Fruit fly (Drosophila melanogaster) whole organism, prepupa: ENCODE data around the gene CG43965.

ENCODE experiments used
- Blimp-1 ChIP-seq: fragments of 200-800 bp; sonication (Bioruptor generic); optimal IDR thresholded peaks from 3 replicates; lab custom pipeline; 2017; ENCODE audit warnings: missing biosample characterization, missing genetic modification characterization, mild to moderate bottlenecking, moderate library complexity, missing genetic modification reagents
- CG10631 ChIP-seq: fragments of 200-800 bp; sonication (Bioruptor generic); optimal IDR thresholded peaks from 2 replicates; lab custom pipeline; 2016; ENCODE audit warnings: missing biosample characterization, missing genetic modification characterization
- CG10669 ChIP-seq: fragments of 200-800 bp; sonication (Bioruptor generic); optimal IDR thresholded peaks from 3 replicates; lab custom pipeline; 2018; ENCODE audit warnings: missing biosample characterization, mild to moderate bottlenecking, missing genetic modification characterization, moderate library complexity
- CG11902 ChIP-seq: fragments of 200-800 bp; sonication (Bioruptor generic); optimal IDR thresholded peaks from 3 replicates; lab custom pipeline; 2016; ENCODE audit warnings: missing biosample characterization, missing genetic modification characterization
- CG15336 ChIP-seq: fragments of 200-800 bp; sonication (Bioruptor generic); IDR thresholded peaks from 2 replicates; pipeline ENCODE4 v1.3.6; 2022; ENCODE audit warnings: missing biosample characterization, missing genetic modification characterization
- CG1621 ChIP-seq: fragments of 200-800 bp; sonication (Bioruptor generic); optimal IDR thresholded peaks from 3 replicates; lab custom pipeline; 2018; ENCODE audit warnings: missing biosample characterization, mild to moderate bottlenecking, missing genetic modification characterization
- CG16779 ChIP-seq: fragments of 200-800 bp; sonication (Bioruptor generic); optimal IDR thresholded peaks from 3 replicates; lab custom pipeline; 2017; ENCODE audit warnings: missing biosample characterization, mild to moderate bottlenecking, missing genetic modification characterization
- CG3032 ChIP-seq: fragments of 200-800 bp; optimal IDR thresholded peaks from 2 replicates; lab custom pipeline; 2019; ENCODE audit warnings: missing biosample characterization, mild to moderate bottlenecking, missing genetic modification characterization, moderate library complexity
- CG32006 ChIP-seq: fragments of 200-800 bp; sonication (Bioruptor generic); optimal IDR thresholded peaks from 3 replicates; lab custom pipeline; 2017; ENCODE audit warnings: missing biosample characterization, mild to moderate bottlenecking, missing genetic modification characterization
- CG34406 ChIP-seq: fragments of 200-800 bp; sonication (Bioruptor generic); optimal IDR thresholded peaks from 3 replicates; lab custom pipeline; 2016; ENCODE audit warnings: missing biosample characterization, missing genetic modification characterization
- CG4318 ChIP-seq: fragments of 200-800 bp; sonication (Bioruptor generic); optimal IDR thresholded peaks from 3 replicates; lab custom pipeline; 2017; ENCODE audit warnings: missing biosample characterization, mild to moderate bottlenecking, missing genetic modification characterization
- CG6163 ChIP-seq: fragments of 200-800 bp; sonication (Bioruptor generic); IDR thresholded peaks from 3 replicates; pipeline ENCODE4 v1.3.6; 2022; ENCODE audit warnings: missing biosample characterization, missing genetic modification characterization
- CG6808 ChIP-seq: fragments of 200-800 bp; sonication (Bioruptor generic); optimal IDR thresholded peaks from 3 replicates; lab custom pipeline; 2017; ENCODE audit warnings: missing biosample characterization, missing genetic modification characterization, mild to moderate bottlenecking, moderate library complexity, missing genetic modification reagents
- CG6854 ChIP-seq: fragments of 200-800 bp; sonication (Bioruptor generic); optimal IDR thresholded peaks from 2 replicates; lab custom pipeline; 2017; ENCODE audit warnings: missing biosample characterization, mild to moderate bottlenecking, missing genetic modification characterization
- CG8119 ChIP-seq: fragments of 200-800 bp; sonication (Bioruptor generic); IDR thresholded peaks from 3 replicates; pipeline ENCODE4 v1.3.6; 2022; ENCODE audit warnings: missing biosample characterization, missing genetic modification characterization
- CG8632 ChIP-seq: fragments of 200-800 bp; sonication (Bioruptor generic); optimal IDR thresholded peaks from 3 replicates; lab custom pipeline; 2016; ENCODE audit warnings: missing biosample characterization, missing genetic modification characterization
- CG9139 ChIP-seq: fragments of 200-800 bp; sonication (Bioruptor generic); optimal IDR thresholded peaks from 3 replicates; lab custom pipeline; 2017; ENCODE audit warnings: missing biosample characterization, mild to moderate bottlenecking, missing genetic modification characterization
- Eip75B ChIP-seq: fragments of 200-800 bp; sonication (Bioruptor generic); optimal IDR thresholded peaks from 3 replicates; lab custom pipeline; 2016; ENCODE audit warnings: missing biosample characterization, missing genetic modification characterization
- Eip78C ChIP-seq: fragments of 200-800 bp; sonication (Bioruptor generic); peaks from one replicate; lab custom pipeline; 2016; ENCODE audit warnings: missing biosample characterization, missing genetic modification characterization
- Eip93F ChIP-seq: fragments of 200-800 bp; sonication (Bioruptor generic); optimal IDR thresholded peaks from 2 replicates; lab custom pipeline; 2016; ENCODE audit warnings: missing biosample characterization, mild to moderate bottlenecking, missing genetic modification characterization
- Gug ChIP-seq: fragments of 200-800 bp; sonication (Bioruptor generic); IDR thresholded peaks from 2 replicates; pipeline ENCODE4 v1.3.6; 2022; ENCODE audit warnings: missing biosample characterization, missing genetic modification characterization
- Hr38 ChIP-seq: sonication (Bioruptor generic); optimal IDR thresholded peaks from 2 replicates; lab custom pipeline; 2016; ENCODE audit warnings: missing biosample characterization, missing genetic modification characterization
- Hr39 ChIP-seq: fragments of 200-800 bp; sonication (Bioruptor generic); optimal IDR thresholded peaks from 2 replicates; lab custom pipeline; 2016; ENCODE audit warnings: missing biosample characterization, missing genetic modification characterization
- Met ChIP-seq: fragments of 200-800 bp; sonication (Bioruptor generic); optimal IDR thresholded peaks from 3 replicates; lab custom pipeline; 2016; ENCODE audit warnings: missing biosample characterization, missing genetic modification characterization
- OdsH ChIP-seq: fragments of 200-800 bp; sonication (Bioruptor generic); optimal IDR thresholded peaks from 3 replicates; lab custom pipeline; 2016; ENCODE audit warnings: missing biosample characterization, missing genetic modification characterization
- Smox ChIP-seq: fragments of 200-800 bp; sonication (Bioruptor generic); optimal IDR thresholded peaks from 3 replicates; lab custom pipeline; 2016; ENCODE audit warnings: missing biosample characterization, missing genetic modification characterization
- Sox102F ChIP-seq: fragments of 200-800 bp; sonication (Bioruptor generic); optimal IDR thresholded peaks from 2 replicates; lab custom pipeline; 2016; ENCODE audit warnings: missing biosample characterization, mild to moderate bottlenecking, missing genetic modification characterization
- Sox14 ChIP-seq: fragments of 200-800 bp; sonication (Bioruptor generic); optimal IDR thresholded peaks from 3 replicates; lab custom pipeline; 2016; ENCODE audit warnings: missing biosample characterization, missing genetic modification characterization
- Sox15 ChIP-seq: fragments of 200-800 bp; sonication (Bioruptor generic); optimal IDR thresholded peaks from 3 replicates; lab custom pipeline; 2016; ENCODE audit warnings: missing biosample characterization, missing genetic modification characterization
- achi ChIP-seq: fragments of 200-800 bp; sonication (Bioruptor generic); optimal IDR thresholded peaks from 3 replicates; lab custom pipeline; 2016; ENCODE audit warnings: missing biosample characterization, missing genetic modification characterization
- acj6 ChIP-seq: fragments of 200-800 bp; sonication (Bioruptor generic); optimal IDR thresholded peaks from 3 replicates; lab custom pipeline; 2016; ENCODE audit warnings: missing biosample characterization, missing genetic modification characterization
- dac ChIP-seq: fragments of 200-800 bp; sonication (Bioruptor generic); optimal IDR thresholded peaks from 2 replicates; lab custom pipeline; 2017; ENCODE audit warnings: missing biosample characterization, mild to moderate bottlenecking, missing genetic modification characterization
- dsx ChIP-seq: fragments of 200-800 bp; optimal IDR thresholded peaks from 3 replicates; lab custom pipeline; 2019; ENCODE audit warnings: missing biosample characterization, mild to moderate bottlenecking, missing genetic modification characterization, moderate library complexity; ENCODE audit not compliant: poor library complexity, severe bottlenecking
- eg ChIP-seq: fragments of 200-800 bp; sonication (Bioruptor generic); IDR thresholded peaks from 3 replicates; pipeline ENCODE4 v1.3.6; 2022; ENCODE audit warnings: missing biosample characterization, missing genetic modification characterization
- esn ChIP-seq: fragments of 200-800 bp; sonication (Bioruptor generic); optimal IDR thresholded peaks from 2 replicates; lab custom pipeline; 2016; ENCODE audit warnings: missing biosample characterization, mild to moderate bottlenecking, missing genetic modification characterization, moderate library complexity
- fd59A ChIP-seq: fragments of 200-800 bp; sonication (Bioruptor generic); optimal IDR thresholded peaks from 2 replicates; lab custom pipeline; 2017; ENCODE audit warnings: missing biosample characterization, mild to moderate bottlenecking, missing genetic modification characterization, missing genetic modification reagents
- fd85E ChIP-seq: fragments of 200-800 bp; sonication (Bioruptor generic); optimal IDR thresholded peaks from 3 replicates; lab custom pipeline; 2016; ENCODE audit warnings: missing biosample characterization, missing genetic modification characterization
- net ChIP-seq: fragments of 200-800 bp; sonication (Bioruptor generic); optimal IDR thresholded peaks from 3 replicates; lab custom pipeline; 2016; ENCODE audit warnings: missing biosample characterization, missing genetic modification characterization
- pdm3 ChIP-seq: fragments of 200-800 bp; sonication (Bioruptor generic); optimal IDR thresholded peaks from 3 replicates; lab custom pipeline; 2016; ENCODE audit warnings: missing biosample characterization, missing genetic modification characterization
- spab ChIP-seq: fragments of 200-800 bp; sonication (Bioruptor generic); optimal IDR thresholded peaks from 2 replicates; lab custom pipeline; 2017; ENCODE audit warnings: missing biosample characterization, mild to moderate bottlenecking, missing genetic modification characterization, missing genetic modification reagents
- ss ChIP-seq, 2 experiments: fragments of 200-800 bp; sonication (Bioruptor generic); optimal IDR thresholded peaks; 2 replicates in 1 of 2; 3 replicates in 1 of 2; lab custom pipeline; 2017 to 2018; ENCODE audit warnings: mild to moderate bottlenecking in 2 of 2, missing biosample characterization in 2 of 2, missing genetic modification characterization in 2 of 2, moderate library complexity in 1 of 2
- svp ChIP-seq: fragments of 200-800 bp; sonication (Bioruptor generic); peaks from one replicate; lab custom pipeline; 2016; ENCODE audit warnings: missing biosample characterization, missing genetic modification characterization
- vri ChIP-seq: fragments of 200-800 bp; sonication (Bioruptor generic); optimal IDR thresholded peaks from 3 replicates; lab custom pipeline; 2016; ENCODE audit warnings: missing biosample characterization, mild to moderate bottlenecking, missing genetic modification characterization

Gene CG43965

dm6 chr3L:8725674-8726073 lies at the start of gene CG43965:
TSS of gene CG43965 (minus strand) at chr3L:8725774.
- TF ChIP-seq CG6808 (GFP tag; lab: Kevin White, UChicago) (no peak), dac (no peak), Blimp-1 (GFP tag; lab: Kevin White, UChicago) (no peak), ss (GFP tag; optimal IDR thresholded peaks at IDR 0.05; lab: Kevin White, UChicago) (no peak), net (GFP tag; lab: Kevin White, UChicago) (no peak), CG16779 (tag; lab: Kevin White, UChicago) (no peak), achi (GFP tag; lab: Kevin White, UChicago) (no peak), CG10631 (GFP tag; lab: Kevin White, UChicago) (no peak), spab (GFP tag; lab: Kevin White, UChicago) (no peak)

DNA sequence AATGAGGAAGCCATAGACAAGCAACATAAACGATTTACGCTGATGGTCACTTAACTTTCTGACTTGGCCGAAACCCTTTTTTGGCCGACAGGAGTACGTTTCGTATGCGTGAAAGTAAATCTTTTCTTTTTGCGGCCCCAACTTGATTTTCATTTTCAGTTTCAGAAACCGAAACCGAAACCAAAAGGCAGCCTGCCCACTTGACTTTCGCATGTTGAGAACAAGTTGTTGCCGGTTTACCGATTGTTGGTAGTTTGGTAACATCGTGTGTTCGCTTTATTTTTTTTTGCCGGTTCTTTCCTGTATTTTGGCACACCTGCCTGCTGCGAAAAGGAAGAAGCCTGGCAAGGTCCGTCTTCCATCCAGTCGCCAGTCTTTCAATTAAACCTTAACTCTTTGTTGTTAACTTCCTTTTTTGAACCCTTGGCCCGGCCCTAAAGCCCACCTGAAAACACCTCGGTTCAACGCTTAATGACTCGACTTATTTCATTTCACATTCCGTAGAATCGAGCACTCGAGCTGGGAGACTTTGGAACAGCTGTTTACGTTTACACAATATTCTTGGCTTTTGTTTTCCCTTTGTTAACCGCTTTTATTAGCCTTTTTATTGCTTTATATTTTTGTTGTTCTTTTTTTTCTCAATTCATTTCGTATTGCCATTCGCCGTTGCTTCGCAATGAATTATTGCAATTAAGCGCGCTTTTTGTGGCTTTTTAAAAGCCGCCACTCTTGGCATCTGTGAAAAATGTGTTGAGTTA lies 49.6 kb upstream of the CG43965 start:
- TF ChIP-seq CG9139 (GFP tag; lab: Kevin White, UChicago), result peak; percentile 70
- TF ChIP-seq vri (GFP tag; lab: Kevin White, UChicago), result peak; percentile 38
- no peak for TF ChIP-seq Sox102F (GFP tag; lab: Kevin White, UChicago)
- TF ChIP-seq CG6808 (GFP tag; lab: Kevin White, UChicago), result peak; percentile 60
- no peak for TF ChIP-seq CG32006
- no peak for TF ChIP-seq fd59A
- no peak for TF ChIP-seq dsx
- no peak for TF ChIP-seq CG10631 (GFP tag; lab: Kevin White, UChicago)
- peak; percentile 52 to 73 for TF ChIP-seq ss (GFP tag; optimal IDR thresholded peaks at IDR 0.05; lab: Kevin White, UChicago)
- TF ChIP-seq Eip75B (GFP tag; lab: Kevin White, UChicago), result no peak
- TF ChIP-seq Eip93F, result no peak
- TF ChIP-seq CG16779 (tag; lab: Kevin White, UChicago), result no peak
- no peak for TF ChIP-seq CG34406 (GFP tag; lab: Kevin White, UChicago)
- TF ChIP-seq CG6163 (GFP tag; lab: Robert Waterston, UW), result no peak
- TF ChIP-seq Sox14 (GFP tag; lab: Kevin White, UChicago), result peak; percentile 32
- TF ChIP-seq CG8632 (GFP tag; lab: Kevin White, UChicago), result peak; percentile 15
- TF ChIP-seq eg, result no peak
- no peak for TF ChIP-seq acj6 (GFP tag; lab: Kevin White, UChicago)
- no peak for TF ChIP-seq CG11902 (GFP tag; lab: Kevin White, UChicago)
- TF ChIP-seq dac, result no peak
- peak; percentile 37 for TF ChIP-seq CG1621 (tag; lab: Kevin White, UChicago)
- TF ChIP-seq svp (GFP tag; lab: Kevin White, UChicago), result peak; percentile 14
- TF ChIP-seq Met, result peak; percentile 27
- peak; percentile 81 for TF ChIP-seq CG6854
- TF ChIP-seq CG10669 (GFP tag; lab: Kevin White, UChicago), result peak; percentile 11
- TF ChIP-seq Eip78C (GFP tag; lab: Kevin White, UChicago), result peak; percentile 73
- TF ChIP-seq Blimp-1 (GFP tag; lab: Kevin White, UChicago), result peak; percentile 99

DNA sequence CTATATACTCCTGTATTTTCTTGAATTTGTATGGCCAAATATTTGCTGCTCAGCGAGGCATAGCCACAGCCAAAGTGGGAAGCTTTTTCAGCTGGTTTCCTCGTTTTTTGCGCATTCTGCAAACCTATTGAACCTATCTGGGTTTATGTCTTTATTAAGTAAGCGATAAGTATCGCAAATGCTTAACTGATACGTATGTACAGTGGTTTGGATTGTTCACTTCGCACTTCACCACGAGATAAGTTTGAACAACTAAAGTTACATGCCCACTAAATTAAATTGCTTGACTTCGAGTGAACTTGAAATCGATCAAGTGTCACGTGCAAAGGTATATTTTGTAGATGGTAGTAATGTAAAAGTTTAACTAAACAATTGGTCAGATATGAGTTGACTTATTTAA lies 48.1 kb upstream of the CG43965 start:
- TF ChIP-seq OdsH (GFP tag; lab: Kevin White, UChicago) (no peak), Hr39 (GFP tag; lab: Kevin White, UChicago) (no peak), CG32006 (no peak), CG10669 (GFP tag; lab: Kevin White, UChicago) (no peak), vri (GFP tag; lab: Kevin White, UChicago) (peak; percentile 51)

- TF ChIP-seq esn (GFP tag; lab: Kevin White, UChicago), result peak; percentile 56
- peak; percentile 58 for TF ChIP-seq CG3032
- peak; percentile 49 for TF ChIP-seq CG6808 (GFP tag; lab: Kevin White, UChicago)
- peak; percentile 86 for TF ChIP-seq CG15336
- peak; percentile 35 for TF ChIP-seq CG10631 (GFP tag; lab: Kevin White, UChicago)
- TF ChIP-seq CG6163 (GFP tag; lab: Robert Waterston, UW), result peak; percentile 74
- TF ChIP-seq Hr38 (GFP tag; lab: Kevin White, UChicago), result no peak
- peak; percentile 1 for TF ChIP-seq Smox
- no peak for TF ChIP-seq Sox15 (GFP tag; lab: Kevin White, UChicago)
- peak; percentile 88 for TF ChIP-seq CG8119
- TF ChIP-seq Gug, result peak; percentile 57
- peak; percentile 78 for TF ChIP-seq OdsH (GFP tag; lab: Kevin White, UChicago)
- peak; percentile 72 for TF ChIP-seq pdm3 (GFP tag; lab: Kevin White, UChicago)
- TF ChIP-seq Blimp-1 (GFP tag; lab: Kevin White, UChicago), result no peak
- no peak for TF ChIP-seq fd85E (GFP tag; lab: Kevin White, UChicago)
- peak; percentile 46 for TF ChIP-seq CG4318 (GFP tag; lab: Kevin White, UChicago)
- TF ChIP-seq Eip93F, result no peak
- peak; percentile 60 for TF ChIP-seq CG1621 (tag; lab: Kevin White, UChicago)
These were observed 47.6 kb upstream of the CG43965 start for dm6 chr3L:8772998-8773684.
